Worm (Caenorhabditis elegans) whole organism, mixed stage, embryonic: ENCODE measurements around the gene nep-11.

Source experiments
- M03D4.4 ChIP-seq: sonication (generic microtip); optimal IDR thresholded peaks from 2 replicates; lab custom pipeline; 2017; ENCODE audit warnings: mild to moderate bottlenecking, missing genetic modification characterization, missing compliant biosample characterization
- bed-3 ChIP-seq: fragments of 200-800 bp; sonication (Bioruptor generic); optimal IDR thresholded peaks from 3 replicates; lab custom pipeline; 2018; ENCODE audit warnings: mild to moderate bottlenecking, missing genetic modification characterization, moderate library complexity, missing compliant biosample characterization
- ceh-39 ChIP-seq: fragments of 150-350 bp; optimal IDR thresholded peaks from 2 replicates; lab custom pipeline; 2014; ENCODE audit warnings: missing biosample characterization, missing genetic modification characterization
- ceh-43 ChIP-seq: fragments of 200-800 bp; sonication (Bioruptor generic); optimal IDR thresholded peaks from 2 replicates; lab custom pipeline; 2018; ENCODE audit warnings: mild to moderate bottlenecking, missing genetic modification characterization, moderate library complexity, missing compliant biosample characterization
- ceh-83 ChIP-seq: fragments of 200-800 bp; sonication (Bioruptor generic); optimal IDR thresholded peaks from 2 replicates; lab custom pipeline; 2018; ENCODE audit warnings: mild to moderate bottlenecking, missing genetic modification characterization, missing compliant biosample characterization
- ces-1 ChIP-seq: fragments of 150-350 bp; optimal IDR thresholded peaks from 2 replicates; lab custom pipeline; 2014; ENCODE audit warnings: missing biosample characterization, missing genetic modification reagents, missing genetic modification characterization
- cnd-1 ChIP-seq: fragments of 200-800 bp; sonication (Bioruptor generic); optimal IDR thresholded peaks from 2 replicates; lab custom pipeline; 2018; ENCODE audit warnings: mild to moderate bottlenecking, missing genetic modification characterization, missing compliant biosample characterization
- drap-1 ChIP-seq: fragments of 200-800 bp; sonication (Bioruptor generic); optimal IDR thresholded peaks from 3 replicates; lab custom pipeline; 2018; ENCODE audit warnings: mild to moderate bottlenecking, missing genetic modification characterization, missing compliant biosample characterization
- elt-1 ChIP-seq: sonication (generic microtip); optimal IDR thresholded peaks from 2 replicates; lab custom pipeline; 2017; ENCODE audit warnings: missing genetic modification characterization, mild to moderate bottlenecking, missing compliant biosample characterization, antibody characterized with exemption, moderate library complexity, borderline replicate concordance; ENCODE audit not compliant: insufficient read depth
- elt-3 ChIP-seq: fragments of 150-350 bp; optimal IDR thresholded peaks from 2 replicates; lab custom pipeline; 2014; ENCODE audit warnings: missing biosample characterization, missing genetic modification characterization
- flh-1 ChIP-seq: fragments of 200-800 bp; sonication (Bioruptor generic); optimal IDR thresholded peaks from 2 replicates; lab custom pipeline; 2018; ENCODE audit warnings: mild to moderate bottlenecking, missing genetic modification characterization, moderate library complexity, missing compliant biosample characterization
- ham-2 ChIP-seq: fragments of 200-800 bp; sonication (Bioruptor generic); optimal IDR thresholded peaks from 2 replicates; lab custom pipeline; 2018; ENCODE audit warnings: mild to moderate bottlenecking, missing genetic modification characterization, missing compliant biosample characterization
- hlh-1 ChIP-seq: fragments of 150-350 bp; optimal IDR thresholded peaks from 2 replicates; lab custom pipeline; 2014; ENCODE audit warnings: missing biosample characterization, missing genetic modification reagents, missing genetic modification characterization
- lin-13 ChIP-seq: fragments of 150-350 bp; optimal IDR thresholded peaks from 2 replicates; lab custom pipeline; 2014; ENCODE audit warnings: missing biosample characterization, missing genetic modification characterization
- lin-32 ChIP-seq: fragments of 200-800 bp; sonication (Bioruptor generic); optimal IDR thresholded peaks from 2 replicates; lab custom pipeline; 2018; ENCODE audit warnings: mild to moderate bottlenecking, missing genetic modification characterization, missing compliant biosample characterization
- lsy-2 ChIP-seq: fragments of 150-350 bp; optimal IDR thresholded peaks from 2 replicates; lab custom pipeline; 2014; ENCODE audit warnings: missing biosample characterization, missing genetic modification characterization
- mab-5 ChIP-seq: fragments of 150-350 bp; optimal IDR thresholded peaks from 2 replicates; lab custom pipeline; 2014; ENCODE audit warnings: missing biosample characterization, missing genetic modification characterization
- mep-1 ChIP-seq: fragments of 150-350 bp; optimal IDR thresholded peaks from 2 replicates; lab custom pipeline; 2017; ENCODE audit warnings: missing biosample characterization, missing genetic modification reagents, missing genetic modification characterization, inconsistent platforms
- mls-2 ChIP-seq: sonication (generic microtip); optimal IDR thresholded peaks from 2 replicates; lab custom pipeline; 2016; ENCODE audit warnings: mild to moderate bottlenecking, missing genetic modification characterization, moderate library complexity, missing compliant biosample characterization
- nhr-12 ChIP-seq: fragments of 150-350 bp; optimal IDR thresholded peaks from 2 replicates; lab custom pipeline; 2014; ENCODE audit warnings: missing biosample characterization, missing genetic modification characterization
- nhr-2 ChIP-seq: fragments of 150-350 bp; optimal IDR thresholded peaks from 2 replicates; lab custom pipeline; 2014; ENCODE audit warnings: missing biosample characterization, missing genetic modification characterization
- nhr-237 ChIP-seq: fragments of 150-350 bp; optimal IDR thresholded peaks from 2 replicates; lab custom pipeline; 2014; ENCODE audit warnings: missing biosample characterization, missing genetic modification characterization
- nhr-28 ChIP-seq: fragments of 150-350 bp; optimal IDR thresholded peaks from 2 replicates; lab custom pipeline; 2014; ENCODE audit warnings: missing biosample characterization, missing genetic modification characterization
- nhr-76 ChIP-seq: sonication (generic microtip); optimal IDR thresholded peaks from 2 replicates; lab custom pipeline; 2017; ENCODE audit warnings: missing biosample characterization, missing genetic modification characterization
- pha-4 ChIP-seq: fragments of 150-350 bp; optimal IDR thresholded peaks from 2 replicates; lab custom pipeline; 2018; ENCODE audit warnings: missing biosample characterization, missing genetic modification reagents, missing genetic modification characterization
- sem-2 ChIP-seq: fragments of 200-800 bp; sonication (Bioruptor generic); optimal IDR thresholded peaks from 2 replicates; lab custom pipeline; 2018; ENCODE audit warnings: mild to moderate bottlenecking, missing genetic modification characterization, missing compliant biosample characterization
- snpc-4 ChIP-seq: fragments of 150-350 bp; optimal IDR thresholded peaks from 2 replicates; lab custom pipeline; 2014; ENCODE audit warnings: missing biosample characterization, missing genetic modification characterization
- sptf-1 ChIP-seq: sonication (generic microtip); optimal IDR thresholded peaks from 2 replicates; lab custom pipeline; 2017; ENCODE audit warnings: mild to moderate bottlenecking, missing genetic modification characterization, moderate library complexity, missing compliant biosample characterization
- tbx-8 ChIP-seq: fragments of 200-800 bp; sonication (Bioruptor generic); optimal IDR thresholded peaks from 2 replicates; lab custom pipeline; 2018; ENCODE audit warnings: mild to moderate bottlenecking, missing genetic modification characterization, moderate library complexity, missing compliant biosample characterization
- unc-120 ChIP-seq: sonication (generic microtip); optimal IDR thresholded peaks from 2 replicates; lab custom pipeline; 2017; ENCODE audit warnings: missing genetic modification characterization, missing compliant biosample characterization; ENCODE audit not compliant: poor library complexity, severe bottlenecking
- unc-39 ChIP-seq: fragments of 150-350 bp; optimal IDR thresholded peaks from 2 replicates; lab custom pipeline; 2014; ENCODE audit warnings: missing biosample characterization, missing genetic modification characterization
- zip-8 ChIP-seq: fragments of 150-350 bp; optimal IDR thresholded peaks from 2 replicates; lab custom pipeline; 2014; ENCODE audit warnings: missing biosample characterization, missing genetic modification characterization
- ztf-11 ChIP-seq: fragments of 150-350 bp; optimal IDR thresholded peaks from 2 replicates; lab custom pipeline; 2014; ENCODE audit warnings: missing biosample characterization, missing genetic modification characterization

nep-11 gene

ce11 chrII:3459199-3459598, 33.9 kb upstream of the nep-11 start:
- TF ChIP-seq ham-2 (no peak), sptf-1 (no peak), lin-32 (GFP tag; lab: Kevin White, UChicago) (no peak), pha-4 (tag; lab: Kevin White, UChicago) (no peak), nhr-237 (no peak), lin-13 (tag; lab: Kevin White, UChicago) (no peak), ceh-39 (no peak), nhr-12 (tag; lab: Kevin White, UChicago) (no peak), mab-5 (tag; lab: Kevin White, UChicago) (no peak), mep-1 (tag; lab: Kevin White, UChicago) (no peak), sem-2 (GFP tag; lab: Kevin White, UChicago) (no peak), flh-1 (GFP tag; lab: Kevin White, UChicago) (no peak), bed-3 (GFP tag; lab: Kevin White, UChicago) (no peak), snpc-4 (tag; lab: Kevin White, UChicago) (no peak), ceh-83 (GFP tag; lab: Kevin White, UChicago) (no peak), ces-1 (GFP tag; lab: Kevin White, UChicago) (no peak), drap-1 (GFP tag; lab: Kevin White, UChicago) (no peak), elt-1 (tag; lab: Kevin White, UChicago) (no peak), nhr-76 (tag; lab: Kevin White, UChicago) (no peak), M03D4.4 (no peak)

DNA sequence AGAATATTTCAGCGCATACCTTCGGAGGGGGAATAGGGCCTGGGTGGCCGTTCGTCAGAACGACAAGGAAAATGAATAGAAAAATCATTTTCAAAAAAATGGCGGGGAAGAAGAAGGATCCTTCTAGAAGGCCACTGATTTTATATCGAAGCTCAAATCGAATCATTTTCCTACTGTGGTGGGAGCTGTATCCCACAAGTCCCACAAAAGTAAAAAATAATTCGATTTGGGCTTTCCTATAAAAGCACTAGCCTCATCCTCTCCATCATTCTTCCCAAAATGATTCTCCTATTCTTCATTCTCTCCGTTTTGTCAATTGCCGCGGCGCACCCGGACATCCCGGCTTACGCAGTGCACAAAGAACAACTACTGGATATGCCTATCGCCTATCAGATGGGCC, 32.9 kb upstream of the nep-11 start, which contains the start of the genes C16C8.26 and C16C8.19:
TSS of gene C16C8.26 (minus strand) at position 101 of the 400 bp plus-strand sequence.
TSS of gene C16C8.19 (plus strand) at position 279 of the 400 bp plus-strand sequence.
- TF ChIP-seq ceh-39 (no peak), ztf-11 (tag; lab: Kevin White, UChicago) (no peak), ces-1 (GFP tag; lab: Kevin White, UChicago) (no peak), sem-2 (GFP tag; lab: Kevin White, UChicago) (no peak), drap-1 (GFP tag; lab: Kevin White, UChicago) (no peak), unc-120 (tag; lab: Kevin White, UChicago) (no peak), zip-8 (tag; lab: Kevin White, UChicago) (no peak), ham-2 (no peak), sptf-1 (no peak), flh-1 (GFP tag; lab: Kevin White, UChicago) (no peak), snpc-4 (tag; lab: Kevin White, UChicago) (no peak), tbx-8 (no peak)

DNA sequence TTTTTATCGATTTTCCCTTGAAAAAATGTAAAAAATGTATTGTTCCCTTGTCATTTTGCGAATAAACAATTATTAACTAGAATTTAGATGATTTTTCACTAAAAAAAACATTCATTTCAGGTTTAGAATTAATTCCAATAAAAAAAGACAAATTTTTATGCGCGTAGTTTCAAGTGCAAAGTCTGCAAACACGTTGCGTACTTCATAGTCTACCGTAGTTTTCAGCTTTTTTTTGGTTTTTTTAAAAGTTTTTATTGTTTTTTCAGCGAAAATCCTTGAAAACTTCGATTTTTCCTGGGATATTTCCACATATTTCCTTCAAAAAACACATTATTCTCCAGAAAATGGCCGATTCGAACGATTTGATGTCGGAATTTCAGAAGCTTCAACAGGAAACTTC, 28.2 kb upstream of the nep-11 start, which contains the start of gene C16C8.11:
TSS of gene C16C8.11 (plus strand) at position 188 of the 400 bp plus-strand sequence.
- TF ChIP-seq bed-3 (GFP tag; lab: Kevin White, UChicago): no peak
- no peak for TF ChIP-seq snpc-4 (tag; lab: Kevin White, UChicago)
- TF ChIP-seq mab-5 (tag; lab: Kevin White, UChicago): no peak
- no peak for TF ChIP-seq flh-1 (GFP tag; lab: Kevin White, UChicago)
- TF ChIP-seq hlh-1: no peak
- TF ChIP-seq unc-39 (tag; lab: Kevin White, UChicago): no peak
- no peak for TF ChIP-seq ceh-43
- no peak for TF ChIP-seq drap-1 (GFP tag; lab: Kevin White, UChicago)
- TF ChIP-seq nhr-76 (tag; lab: Kevin White, UChicago): no peak
- TF ChIP-seq ceh-39: no peak
- no peak for TF ChIP-seq cnd-1 (tag; lab: Kevin White, UChicago)
- no peak for TF ChIP-seq zip-8 (tag; lab: Kevin White, UChicago)
- no peak for TF ChIP-seq nhr-28 (tag; lab: Kevin White, UChicago)
- no peak for TF ChIP-seq sptf-1
- TF ChIP-seq nhr-2 (tag; lab: Kevin White, UChicago): no peak
- no peak for TF ChIP-seq ham-2
- no peak for TF ChIP-seq elt-1 (tag; lab: Kevin White, UChicago)
- no peak for TF ChIP-seq ces-1 (GFP tag; lab: Kevin White, UChicago)
- TF ChIP-seq tbx-8: no peak

DNA sequence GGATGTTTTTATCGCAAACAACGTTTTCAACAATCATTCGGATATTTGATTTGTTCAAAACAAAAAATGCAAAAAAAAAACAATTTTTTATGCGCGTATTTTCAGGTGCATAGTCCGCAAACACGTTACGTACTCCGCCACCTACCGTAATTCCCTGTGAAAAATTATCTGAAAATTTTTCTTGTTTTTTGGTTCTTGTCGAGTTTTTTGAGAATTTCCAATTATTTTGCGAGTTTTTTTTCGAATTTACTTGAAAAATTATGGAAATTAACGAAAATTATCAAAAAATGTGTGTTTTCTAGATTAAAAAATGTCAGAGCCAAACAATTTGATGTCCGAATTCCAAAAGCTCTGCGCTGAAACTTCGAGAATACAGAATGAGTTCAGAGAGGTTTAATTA, 27.1 kb upstream of the nep-11 start, which contains the start of gene C16C8.12:
TSS of gene C16C8.12 (plus strand) at position 301 of the 400 bp plus-strand sequence.
- TF ChIP-seq flh-1 (GFP tag; lab: Kevin White, UChicago): no peak
- no peak for TF ChIP-seq ceh-43
- no peak for TF ChIP-seq unc-39 (tag; lab: Kevin White, UChicago)
- no peak for TF ChIP-seq cnd-1 (tag; lab: Kevin White, UChicago)
- no peak for TF ChIP-seq elt-3
- TF ChIP-seq lin-32 (GFP tag; lab: Kevin White, UChicago): no peak
- TF ChIP-seq nhr-237: no peak
- TF ChIP-seq ceh-83 (GFP tag; lab: Kevin White, UChicago): no peak
- TF ChIP-seq ztf-11 (tag; lab: Kevin White, UChicago): no peak
- TF ChIP-seq lsy-2 (tag; lab: Kevin White, UChicago): no peak
- no peak for TF ChIP-seq mls-2 (tag; lab: Kevin White, UChicago)
- no peak for TF ChIP-seq nhr-76 (tag; lab: Kevin White, UChicago)
- TF ChIP-seq bed-3 (GFP tag; lab: Kevin White, UChicago): no peak
- no peak for TF ChIP-seq zip-8 (tag; lab: Kevin White, UChicago)
- TF ChIP-seq elt-1 (tag; lab: Kevin White, UChicago): no peak
- TF ChIP-seq nhr-2 (tag; lab: Kevin White, UChicago): no peak
- TF ChIP-seq M03D4.4: no peak
- TF ChIP-seq drap-1 (GFP tag; lab: Kevin White, UChicago): no peak
- TF ChIP-seq, all 35 proteins: peak for 0
